Worm (Caenorhabditis elegans) whole organism, mixed stage, embryonic: ENCODE measurements around the gene C35B8.3.

Source experiments
- bed-3 ChIP-seq: fragments of 200-800 bp; sonication (Bioruptor generic); optimal IDR thresholded peaks from 3 replicates; lab custom pipeline; 2018; ENCODE audit warnings: mild to moderate bottlenecking, missing genetic modification characterization, moderate library complexity, missing compliant biosample characterization
- ceh-39 ChIP-seq: fragments of 150-350 bp; optimal IDR thresholded peaks from 2 replicates; lab custom pipeline; 2014; ENCODE audit warnings: missing biosample characterization, missing genetic modification characterization
- ceh-43 ChIP-seq: fragments of 200-800 bp; sonication (Bioruptor generic); optimal IDR thresholded peaks from 2 replicates; lab custom pipeline; 2018; ENCODE audit warnings: mild to moderate bottlenecking, missing genetic modification characterization, moderate library complexity, missing compliant biosample characterization
- ceh-83 ChIP-seq: fragments of 200-800 bp; sonication (Bioruptor generic); optimal IDR thresholded peaks from 2 replicates; lab custom pipeline; 2018; ENCODE audit warnings: mild to moderate bottlenecking, missing genetic modification characterization, missing compliant biosample characterization
- ces-1 ChIP-seq: fragments of 150-350 bp; optimal IDR thresholded peaks from 2 replicates; lab custom pipeline; 2014; ENCODE audit warnings: missing biosample characterization, missing genetic modification reagents, missing genetic modification characterization
- drap-1 ChIP-seq: fragments of 200-800 bp; sonication (Bioruptor generic); optimal IDR thresholded peaks from 3 replicates; lab custom pipeline; 2018; ENCODE audit warnings: mild to moderate bottlenecking, missing genetic modification characterization, missing compliant biosample characterization
- flh-1 ChIP-seq: fragments of 200-800 bp; sonication (Bioruptor generic); optimal IDR thresholded peaks from 2 replicates; lab custom pipeline; 2018; ENCODE audit warnings: mild to moderate bottlenecking, missing genetic modification characterization, moderate library complexity, missing compliant biosample characterization
- ham-2 ChIP-seq: fragments of 200-800 bp; sonication (Bioruptor generic); optimal IDR thresholded peaks from 2 replicates; lab custom pipeline; 2018; ENCODE audit warnings: mild to moderate bottlenecking, missing genetic modification characterization, missing compliant biosample characterization
- hlh-1 ChIP-seq: fragments of 150-350 bp; optimal IDR thresholded peaks from 2 replicates; lab custom pipeline; 2014; ENCODE audit warnings: missing biosample characterization, missing genetic modification reagents, missing genetic modification characterization
- lin-13 ChIP-seq: fragments of 150-350 bp; optimal IDR thresholded peaks from 2 replicates; lab custom pipeline; 2014; ENCODE audit warnings: missing biosample characterization, missing genetic modification characterization
- lin-32 ChIP-seq: fragments of 200-800 bp; sonication (Bioruptor generic); optimal IDR thresholded peaks from 2 replicates; lab custom pipeline; 2018; ENCODE audit warnings: mild to moderate bottlenecking, missing genetic modification characterization, missing compliant biosample characterization
- lsy-2 ChIP-seq: fragments of 150-350 bp; optimal IDR thresholded peaks from 2 replicates; lab custom pipeline; 2014; ENCODE audit warnings: missing biosample characterization, missing genetic modification characterization
- mab-5 ChIP-seq: fragments of 150-350 bp; optimal IDR thresholded peaks from 2 replicates; lab custom pipeline; 2014; ENCODE audit warnings: missing biosample characterization, missing genetic modification characterization
- mep-1 ChIP-seq: fragments of 150-350 bp; optimal IDR thresholded peaks from 2 replicates; lab custom pipeline; 2017; ENCODE audit warnings: missing biosample characterization, missing genetic modification reagents, missing genetic modification characterization, inconsistent platforms
- mls-2 ChIP-seq: sonication (generic microtip); optimal IDR thresholded peaks from 2 replicates; lab custom pipeline; 2016; ENCODE audit warnings: mild to moderate bottlenecking, missing genetic modification characterization, moderate library complexity, missing compliant biosample characterization
- nhr-12 ChIP-seq: fragments of 150-350 bp; optimal IDR thresholded peaks from 2 replicates; lab custom pipeline; 2014; ENCODE audit warnings: missing biosample characterization, missing genetic modification characterization
- nhr-2 ChIP-seq: fragments of 150-350 bp; optimal IDR thresholded peaks from 2 replicates; lab custom pipeline; 2014; ENCODE audit warnings: missing biosample characterization, missing genetic modification characterization
- nhr-237 ChIP-seq: fragments of 150-350 bp; optimal IDR thresholded peaks from 2 replicates; lab custom pipeline; 2014; ENCODE audit warnings: missing biosample characterization, missing genetic modification characterization
- nhr-28 ChIP-seq: fragments of 150-350 bp; optimal IDR thresholded peaks from 2 replicates; lab custom pipeline; 2014; ENCODE audit warnings: missing biosample characterization, missing genetic modification characterization
- nhr-76 ChIP-seq: sonication (generic microtip); optimal IDR thresholded peaks from 2 replicates; lab custom pipeline; 2017; ENCODE audit warnings: missing biosample characterization, missing genetic modification characterization
- sem-2 ChIP-seq: fragments of 200-800 bp; sonication (Bioruptor generic); optimal IDR thresholded peaks from 2 replicates; lab custom pipeline; 2018; ENCODE audit warnings: mild to moderate bottlenecking, missing genetic modification characterization, missing compliant biosample characterization
- snpc-4 ChIP-seq: fragments of 150-350 bp; optimal IDR thresholded peaks from 2 replicates; lab custom pipeline; 2014; ENCODE audit warnings: missing biosample characterization, missing genetic modification characterization
- sptf-1 ChIP-seq: sonication (generic microtip); optimal IDR thresholded peaks from 2 replicates; lab custom pipeline; 2017; ENCODE audit warnings: mild to moderate bottlenecking, missing genetic modification characterization, moderate library complexity, missing compliant biosample characterization
- tbx-8 ChIP-seq: fragments of 200-800 bp; sonication (Bioruptor generic); optimal IDR thresholded peaks from 2 replicates; lab custom pipeline; 2018; ENCODE audit warnings: mild to moderate bottlenecking, missing genetic modification characterization, moderate library complexity, missing compliant biosample characterization
- unc-120 ChIP-seq: sonication (generic microtip); optimal IDR thresholded peaks from 2 replicates; lab custom pipeline; 2017; ENCODE audit warnings: missing genetic modification characterization, missing compliant biosample characterization; ENCODE audit not compliant: poor library complexity, severe bottlenecking
- unc-39 ChIP-seq: fragments of 150-350 bp; optimal IDR thresholded peaks from 2 replicates; lab custom pipeline; 2014; ENCODE audit warnings: missing biosample characterization, missing genetic modification characterization
- unc-62 ChIP-seq: fragments of 150-350 bp; optimal IDR thresholded peaks from 2 replicates; lab custom pipeline; 2014; ENCODE audit warnings: missing biosample characterization, missing genetic modification reagents, missing genetic modification characterization
- zip-8 ChIP-seq: fragments of 150-350 bp; optimal IDR thresholded peaks from 2 replicates; lab custom pipeline; 2014; ENCODE audit warnings: missing biosample characterization, missing genetic modification characterization
- ztf-11 ChIP-seq: fragments of 150-350 bp; optimal IDR thresholded peaks from 2 replicates; lab custom pipeline; 2014; ENCODE audit warnings: missing biosample characterization, missing genetic modification characterization

The C35B8.3 gene

ce11 chrX:9213873-9214341 is at the start of gene C35B8.3:
TSS of gene C35B8.3 (plus strand) at chrX:9213923.
- TF ChIP-seq sem-2 (GFP tag; lab: Kevin White, UChicago): no peak

DNA sequence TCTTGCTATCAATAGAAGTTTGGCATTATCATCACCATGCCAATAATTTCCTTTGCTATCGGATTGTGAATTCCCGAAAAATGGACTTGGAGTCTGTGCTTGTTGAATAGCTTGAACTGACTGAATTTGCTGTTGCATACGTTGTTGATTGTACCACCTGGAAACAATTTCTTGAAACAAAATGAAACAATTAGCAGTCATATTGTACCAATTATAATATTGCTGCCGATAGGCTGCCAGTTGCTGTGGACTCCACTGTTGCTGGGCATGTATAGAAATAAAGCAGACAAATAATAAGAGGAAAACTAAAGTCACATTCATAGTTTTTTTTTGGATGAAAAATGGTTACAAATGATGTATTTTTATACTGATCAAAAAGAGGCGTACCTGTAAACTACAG is 46.8 kb upstream of the C35B8.3 start, which contains the start of gene B0563.10:
B0563.10 (minus strand) TSS at position 325 of the 400 bp plus-strand sequence.
- TF ChIP-seq sptf-1 (tag; lab: Kevin White, UChicago) (no peak), unc-39 (tag; lab: Kevin White, UChicago) (no peak), sem-2 (GFP tag; lab: Kevin White, UChicago) (no peak), nhr-12 (no peak), ztf-11 (no peak), unc-120 (tag; lab: Kevin White, UChicago) (no peak), ceh-39 (tag; lab: Kevin White, UChicago) (no peak)
- TF ChIP-seq, all 35 proteins: peak for 0

DNA sequence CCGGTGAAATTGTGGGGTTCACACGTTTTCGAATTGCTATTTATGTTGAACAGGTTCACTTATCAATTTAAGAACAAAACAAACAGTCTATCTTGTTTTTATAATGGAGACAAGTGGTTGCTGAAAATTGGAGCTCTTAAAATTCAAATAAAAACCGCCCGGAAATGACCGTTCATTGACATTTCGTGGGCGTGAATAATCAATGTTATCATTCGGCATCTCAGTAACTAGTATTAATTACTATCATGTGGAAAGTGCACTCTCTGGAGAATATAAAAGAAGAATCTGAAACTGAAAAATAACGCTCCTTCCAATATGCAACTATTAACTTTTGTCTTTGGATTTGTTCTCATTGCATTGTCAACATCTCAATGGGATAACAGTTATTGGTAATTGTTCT is 45.5 kb upstream of the C35B8.3 start, which contains the start of gene B0563.9:
B0563.9 (plus strand) TSS at position 301 of the 400 bp plus-strand sequence.
- no peak for TF ChIP-seq mab-5 (tag; lab: Kevin White, UChicago)
- TF ChIP-seq sem-2 (GFP tag; lab: Kevin White, UChicago): no peak
- no peak for TF ChIP-seq tbx-8
- TF ChIP-seq snpc-4: no peak
- TF ChIP-seq sptf-1 (tag; lab: Kevin White, UChicago): no peak
- no peak for TF ChIP-seq nhr-2 (tag; lab: Kevin White, UChicago)
- TF ChIP-seq unc-62 (GFP tag; lab: Kevin White, UChicago): no peak
- TF ChIP-seq lsy-2 (tag; lab: Kevin White, UChicago): no peak
- TF ChIP-seq lin-13 (tag; lab: Kevin White, UChicago): no peak
- TF ChIP-seq drap-1 (GFP tag; lab: Kevin White, UChicago): no peak
- no peak for TF ChIP-seq lin-32 (GFP tag; lab: Kevin White, UChicago)
- TF ChIP-seq ztf-11: no peak
- TF ChIP-seq nhr-237 (tag; lab: Kevin White, UChicago): no peak
- TF ChIP-seq nhr-28 (tag; lab: Kevin White, UChicago): no peak
- no peak for TF ChIP-seq zip-8
- TF ChIP-seq, all 35 proteins: peak for 0

DNA sequence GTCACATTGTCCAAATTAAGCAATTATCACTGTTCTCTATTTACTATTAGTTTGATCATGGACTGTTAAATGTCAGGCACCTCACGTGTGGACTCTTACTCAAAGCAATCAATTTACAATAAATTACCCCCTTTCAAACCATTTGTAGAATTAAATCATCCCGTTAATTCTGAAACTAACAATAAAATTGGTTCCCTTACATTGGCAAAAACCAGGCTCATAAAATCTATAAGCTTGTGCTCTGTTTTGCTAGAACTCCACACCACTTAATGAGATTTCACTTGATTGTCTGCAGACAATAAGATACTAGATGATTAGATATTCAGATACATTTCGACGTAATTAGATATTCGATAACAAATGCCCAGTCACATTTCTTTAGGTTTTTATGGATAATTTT is 43.7 kb upstream of the C35B8.3 start:
- TF ChIP-seq lsy-2 (tag; lab: Kevin White, UChicago) (no peak), nhr-237 (tag; lab: Kevin White, UChicago) (no peak), ces-1 (GFP tag; lab: Kevin White, UChicago) (no peak), unc-62 (GFP tag; lab: Kevin White, UChicago) (no peak), lin-13 (tag; lab: Kevin White, UChicago) (no peak), snpc-4 (no peak), nhr-28 (tag; lab: Kevin White, UChicago) (no peak), zip-8 (no peak), unc-120 (tag; lab: Kevin White, UChicago) (no peak), nhr-12 (no peak), ham-2 (GFP tag; lab: Kevin White, UChicago) (no peak)

DNA sequence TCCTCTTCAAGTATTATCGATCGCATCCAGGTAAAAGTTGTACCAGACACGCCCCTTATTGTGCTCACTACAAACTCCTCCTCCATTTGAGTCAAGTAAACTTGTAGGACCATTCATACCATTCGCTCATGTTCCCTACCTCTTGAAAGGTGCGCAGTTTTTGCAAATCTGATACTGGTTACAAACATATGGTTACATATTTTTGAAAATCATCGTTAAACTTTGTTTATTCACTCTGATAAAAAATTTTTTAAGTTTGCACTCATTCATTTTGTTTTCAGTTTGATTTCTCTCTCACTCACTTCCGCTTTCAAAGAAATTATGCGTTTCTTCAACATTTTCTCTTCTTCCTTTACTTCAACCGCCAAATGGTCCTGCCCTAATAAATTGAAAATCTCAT is 42.5 kb upstream of the C35B8.3 start, which contains the start of gene B0563.1:
B0563.1 (plus strand) TSS at position 301 of the 400 bp plus-strand sequence.
- TF ChIP-seq mep-1 (tag; lab: Kevin White, UChicago): no peak
- no peak for TF ChIP-seq lin-13 (tag; lab: Kevin White, UChicago)
- TF ChIP-seq nhr-2 (tag; lab: Kevin White, UChicago): no peak
- TF ChIP-seq nhr-76: no peak
- no peak for TF ChIP-seq sptf-1 (tag; lab: Kevin White, UChicago)
- no peak for TF ChIP-seq unc-62 (GFP tag; lab: Kevin White, UChicago)
- no peak for TF ChIP-seq lin-32 (GFP tag; lab: Kevin White, UChicago)
- no peak for TF ChIP-seq zip-8
- TF ChIP-seq flh-1 (GFP tag; lab: Kevin White, UChicago): no peak
- TF ChIP-seq hlh-1: no peak
- no peak for TF ChIP-seq drap-1 (GFP tag; lab: Kevin White, UChicago)
- no peak for TF ChIP-seq bed-3
- no peak for TF ChIP-seq ceh-83
- TF ChIP-seq ztf-11: no peak
- TF ChIP-seq nhr-237 (tag; lab: Kevin White, UChicago): no peak
- no peak for TF ChIP-seq mls-2 (tag; lab: Kevin White, UChicago)
- no peak for TF ChIP-seq ces-1 (GFP tag; lab: Kevin White, UChicago)
- TF ChIP-seq ceh-43 (GFP tag; lab: Kevin White, UChicago): no peak
- no peak for TF ChIP-seq ceh-39 (tag; lab: Kevin White, UChicago)
